Worm (Caenorhabditis elegans): ENCODE data around the gene C10C6.3.

DNA sequence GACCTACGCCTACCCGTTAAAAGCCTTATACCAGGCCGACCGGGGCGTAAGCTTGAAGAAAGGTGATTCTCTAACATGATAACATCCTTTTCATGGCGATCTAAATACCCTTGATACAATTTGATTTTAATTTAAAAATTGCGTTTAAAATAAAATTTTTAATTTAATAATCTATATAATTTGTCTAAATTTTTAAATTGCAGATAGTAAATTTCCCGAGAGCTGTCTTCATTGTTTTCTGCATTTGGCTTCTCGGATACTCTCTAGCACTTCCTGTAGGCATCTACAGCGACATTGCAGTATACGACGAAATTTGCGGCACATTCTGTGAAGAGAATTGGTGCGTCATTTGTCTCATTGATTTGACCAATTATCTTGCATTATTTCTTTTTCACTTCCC is 3.7 kb downstream of the C10C6.3 start:
- TF ChIP-seq fos-1 (tag; optimal IDR thresholded peaks at IDR 0.05) (no peak), ama-1 (optimal IDR thresholded peaks at IDR 0.05) (no peak), skn-1 (tag; optimal IDR thresholded peaks at IDR 0.05) (no peak), lin-11 (tag; optimal IDR thresholded peaks at IDR 0.05) (no peak), mab-5 (tag; optimal IDR thresholded peaks at IDR 0.05) (no peak)
